Worm (Caenorhabditis elegans) whole organism, early embryonic: ENCODE results near the gene ZK380.4.

Experiments used
- ama-1 ChIP-seq: fragments of 150-350 bp; optimal IDR thresholded peaks from 2 replicates; lab custom pipeline; 2014
- ceh-13 ChIP-seq: fragments of 200-800 bp; sonication (Bioruptor generic); optimal IDR thresholded peaks from 2 replicates; lab custom pipeline; 2018; ENCODE audit warnings: mild to moderate bottlenecking, missing genetic modification characterization, missing compliant biosample characterization
- ceh-36 ChIP-seq: sonication (generic microtip); optimal IDR thresholded peaks from 2 replicates; lab custom pipeline; 2016; ENCODE audit warnings: missing genetic modification characterization, inconsistent platforms, missing compliant biosample characterization
- ets-7 ChIP-seq: sonication (generic microtip); optimal IDR thresholded peaks from 2 replicates; lab custom pipeline; 2016; ENCODE audit warnings: missing genotype, missing genetic modification characterization, missing compliant biosample characterization
- flt-1 ChIP-seq: fragments of 200-800 bp; sonication (Bioruptor generic); IDR thresholded peaks from 2 replicates; pipeline ENCODE4 v1.3.6; 2022; ENCODE audit warnings: missing genetic modification characterization, missing compliant biosample characterization
- pes-1 ChIP-seq: fragments of 200-800 bp; sonication (Bioruptor generic); IDR thresholded peaks from 2 replicates; pipeline ENCODE4 v1.3.6; 2022; ENCODE audit warnings: missing genetic modification reagents, missing genetic modification characterization, missing compliant biosample characterization
- scrt-1 ChIP-seq: fragments of 200-800 bp; sonication (Bioruptor generic); IDR thresholded peaks from 2 replicates; pipeline ENCODE4 v1.3.6; 2022; ENCODE audit warnings: missing genetic modification characterization, missing compliant biosample characterization

DNA sequence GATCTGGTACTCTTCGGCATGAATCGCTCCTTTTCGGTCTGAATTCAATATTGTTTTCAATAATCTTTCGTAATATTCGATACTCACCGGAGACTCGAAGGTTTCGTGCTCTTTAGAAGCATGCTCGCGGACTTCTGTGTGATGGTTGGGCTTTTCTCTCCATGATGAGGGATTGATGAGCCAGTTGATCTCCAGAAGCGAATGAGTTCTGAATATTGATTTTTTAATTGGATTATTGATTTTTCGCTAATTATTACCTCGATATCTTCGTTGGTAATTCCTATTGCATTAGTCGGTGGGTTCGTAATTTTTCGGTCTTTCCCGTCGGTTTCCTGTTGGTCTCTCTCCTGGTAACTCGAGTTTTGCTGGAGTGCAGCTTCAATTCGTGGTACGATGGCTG, 15.3 kb upstream of the ZK380.4 start:
- TF ChIP-seq ceh-36 (tag; lab: Kevin White, UChicago) (no peak), pes-1 (GFP tag; lab: Robert Waterston, UW) (no peak), ama-1 (lab: Kevin White, UChicago) (no peak), scrt-1 (no peak), flt-1 (GFP tag; lab: Robert Waterston, UW) (no peak), ets-7 (tag; lab: Kevin White, UChicago) (no peak), ceh-13 (GFP tag; lab: Kevin White, UChicago) (no peak)
